Worm (Caenorhabditis elegans) whole organism, young adult: ENCODE results near the gene ZK899.1.

Source experiments
- B0019.2 ChIP-seq: fragments of 200-800 bp; sonication (Bioruptor generic); conservative IDR thresholded peaks from 2 replicates; pipeline ENCODE4 v1.3.6; 2022; ENCODE audit warnings: missing genetic modification reagents, missing genetic modification characterization, missing compliant biosample characterization
- B0261.1 ChIP-seq: sonication (generic microtip); optimal IDR thresholded peaks from 2 replicates; lab custom pipeline; 2016; ENCODE audit warnings: mild to moderate bottlenecking, missing genetic modification characterization, moderate library complexity, missing compliant biosample characterization
- D2030.7 ChIP-seq: fragments of 200-800 bp; sonication (Bioruptor generic); IDR thresholded peaks from 2 replicates; pipeline ENCODE4 v1.3.6; 2022; ENCODE audit warnings: missing genetic modification reagents, missing genetic modification characterization, missing compliant biosample characterization
- F23B12.7 ChIP-seq: sonication (generic microtip); optimal IDR thresholded peaks from 2 replicates; lab custom pipeline; 2017; ENCODE audit warnings: missing genetic modification characterization, mild to moderate bottlenecking, missing compliant biosample characterization, antibody characterized with exemption, moderate library complexity; ENCODE audit not compliant: insufficient read depth
- F37B4.10 ChIP-seq: fragments of 200-800 bp; sonication (Bioruptor generic); IDR thresholded peaks from 2 replicates; pipeline ENCODE4 v1.3.6; 2022; ENCODE audit warnings: missing genetic modification characterization, missing compliant biosample characterization
- T07F8.4 ChIP-seq: sonication (generic microtip); optimal IDR thresholded peaks from 2 replicates; lab custom pipeline; 2016; ENCODE audit warnings: mild to moderate bottlenecking, missing genetic modification characterization, moderate library complexity, missing compliant biosample characterization
- T26A5.8 ChIP-seq: sonication (generic microtip); optimal IDR thresholded peaks from 2 replicates; lab custom pipeline; 2016; ENCODE audit warnings: missing genetic modification characterization, missing compliant biosample characterization
- Y53G8AR.9 ChIP-seq: fragments of 200-800 bp; sonication (Bioruptor generic); conservative IDR thresholded peaks from 2 replicates; pipeline ENCODE4 v1.3.6; 2022; ENCODE audit warnings: missing genetic modification reagents, missing genetic modification characterization, missing compliant biosample characterization
- Y56A3A.18 ChIP-seq: fragments of 200-800 bp; sonication (Bioruptor generic); IDR thresholded peaks from 2 replicates; pipeline ENCODE4 v1.3.6; 2022; ENCODE audit warnings: missing genetic modification reagents, missing genetic modification characterization, missing compliant biosample characterization
- Y79H2A.3 ChIP-seq: fragments of 200-800 bp; sonication (Bioruptor generic); conservative IDR thresholded peaks from 2 replicates; pipeline ENCODE4 v1.3.6; 2022; ENCODE audit warnings: missing genetic modification reagents, missing genetic modification characterization, missing compliant biosample characterization
- ZK185.1 ChIP-seq: sonication (generic microtip); optimal IDR thresholded peaks from 2 replicates; lab custom pipeline; 2016; ENCODE audit warnings: mild to moderate bottlenecking, missing genetic modification characterization, missing compliant biosample characterization; ENCODE audit not compliant: poor library complexity, severe bottlenecking
- ama-1 ChIP-seq, 3 experiments: fragments of 150-350 bp in 1 of 3; sonication (generic microtip) in 2 of 3; optimal IDR thresholded peaks; 2 replicates each; lab custom pipeline; 2014 to 2018; ENCODE audit warnings: missing biosample characterization in 2 of 3, missing genetic modification characterization in 2 of 3, missing genetic modification reagents in 2 of 3
- aptf-2 ChIP-seq: fragments of 200-800 bp; sonication (Bioruptor generic); conservative IDR thresholded peaks from 2 replicates; pipeline ENCODE4 v1.3.6; 2022; ENCODE audit warnings: missing genetic modification reagents, missing genetic modification characterization, missing compliant biosample characterization
- atf-7 ChIP-seq: sonication (generic microtip); optimal IDR thresholded peaks from 2 replicates; lab custom pipeline; 2017; ENCODE audit warnings: mild to moderate bottlenecking, missing genetic modification characterization, missing compliant biosample characterization
- ceh-100 ChIP-seq: fragments of 200-800 bp; sonication (Bioruptor generic); IDR thresholded peaks from 2 replicates; pipeline ENCODE4 v1.3.6; 2022; ENCODE audit warnings: missing genetic modification reagents, missing genetic modification characterization, missing compliant biosample characterization
- dpl-1 ChIP-seq: fragments of 150-350 bp; optimal IDR thresholded peaks from 2 replicates; lab custom pipeline; 2014; ENCODE audit warnings: missing biosample characterization, missing genetic modification reagents, missing genetic modification characterization
- efl-1 ChIP-seq: fragments of 150-350 bp; optimal IDR thresholded peaks from 2 replicates; lab custom pipeline; 2014; ENCODE audit warnings: missing biosample characterization, missing genetic modification reagents, missing genetic modification characterization
- egl-44 ChIP-seq: fragments of 200-800 bp; sonication (Bioruptor generic); IDR thresholded peaks from 2 replicates; pipeline ENCODE4 v1.3.6; 2022; ENCODE audit warnings: missing genetic modification reagents, missing genetic modification characterization, missing compliant biosample characterization
- egrh-3 ChIP-seq: fragments of 200-800 bp; sonication (Bioruptor generic); IDR thresholded peaks from 2 replicates; pipeline ENCODE4 v1.3.6; 2022; ENCODE audit warnings: missing genetic modification reagents, missing genetic modification characterization, missing compliant biosample characterization
- ekl-4 ChIP-seq: fragments of 200-800 bp; sonication (Bioruptor generic); IDR thresholded peaks from 2 replicates; pipeline ENCODE4 v1.3.6; 2022; ENCODE audit warnings: missing genetic modification reagents, missing genetic modification characterization, missing compliant biosample characterization
- fkh-3 ChIP-seq: sonication (generic microtip); optimal IDR thresholded peaks from 2 replicates; lab custom pipeline; 2016; ENCODE audit warnings: mild to moderate bottlenecking, missing genetic modification characterization, missing compliant biosample characterization
- gei-17 ChIP-seq: fragments of 200-800 bp; sonication (Bioruptor generic); optimal IDR thresholded peaks from 2 replicates; lab custom pipeline; 2018; ENCODE audit warnings: mild to moderate bottlenecking, missing genetic modification characterization, missing compliant biosample characterization
- hmg-20 ChIP-seq: fragments of 200-800 bp; sonication (Bioruptor generic); IDR thresholded peaks from 2 replicates; pipeline ENCODE4 v1.3.6; 2022; ENCODE audit warnings: missing genetic modification reagents, missing genetic modification characterization, missing compliant biosample characterization
- hrde-1 ChIP-seq: sonication (generic microtip); optimal IDR thresholded peaks from 2 replicates; lab custom pipeline; 2016; ENCODE audit warnings: missing genetic modification characterization, mild to moderate bottlenecking, missing compliant biosample characterization, moderate library complexity, missing genotype, missing genetic modification reagents, borderline replicate concordance
- hsf-1 ChIP-seq: fragments of 200-800 bp; sonication (Bioruptor generic); IDR thresholded peaks from 2 replicates; pipeline ENCODE4 v1.3.6; 2022; ENCODE audit warnings: missing genetic modification reagents, missing genetic modification characterization, missing compliant biosample characterization
- let-607 ChIP-seq, 2 experiments: fragments of 200-800 bp in 1 of 2; sonication (Bioruptor generic) in 1 of 2; sonication (generic microtip) in 1 of 2; optimal IDR thresholded peaks; 2 replicates each; lab custom pipeline; 2016 to 2018; ENCODE audit warnings: mild to moderate bottlenecking in 2 of 2, missing compliant biosample characterization in 2 of 2, missing genetic modification characterization in 2 of 2, moderate library complexity in 2 of 2, missing genotype in 1 of 2
- lsy-27 ChIP-seq: sonication (generic microtip); optimal IDR thresholded peaks from 2 replicates; lab custom pipeline; 2017; ENCODE audit warnings: missing genetic modification characterization, mild to moderate bottlenecking, missing compliant biosample characterization, antibody characterized with exemption, missing genotype, borderline replicate concordance; ENCODE audit not compliant: insufficient read depth
- mes-4 ChIP-seq: sonication (generic microtip); optimal IDR thresholded peaks from 2 replicates; lab custom pipeline; 2016; ENCODE audit warnings: missing genotype, missing genetic modification characterization, missing compliant biosample characterization
- mxl-1 ChIP-seq: sonication (generic microtip); optimal IDR thresholded peaks from 2 replicates; lab custom pipeline; 2016; ENCODE audit warnings: missing genetic modification characterization, missing compliant biosample characterization
- nfya-1 ChIP-seq: sonication (generic microtip); optimal IDR thresholded peaks from 2 replicates; lab custom pipeline; 2017; ENCODE audit warnings: antibody characterized with exemption, missing compliant biosample characterization, missing genetic modification characterization, borderline replicate concordance; ENCODE audit not compliant: insufficient read depth
- nfya-2 ChIP-seq: fragments of 200-800 bp; sonication (Bioruptor generic); IDR thresholded peaks from 2 replicates; pipeline ENCODE4 v1.3.6; 2022; ENCODE audit warnings: missing genetic modification reagents, missing genetic modification characterization, missing compliant biosample characterization
- nhr-120 ChIP-seq: fragments of 200-800 bp; sonication (Bioruptor generic); IDR thresholded peaks from 2 replicates; pipeline ENCODE4 v1.3.6; 2022; ENCODE audit warnings: missing genetic modification characterization, missing compliant biosample characterization
- nhr-179 ChIP-seq: sonication (generic microtip); optimal IDR thresholded peaks from 2 replicates; lab custom pipeline; 2016; ENCODE audit warnings: mild to moderate bottlenecking, missing genetic modification characterization, missing compliant biosample characterization
- nhr-27 ChIP-seq: fragments of 200-800 bp; sonication (Bioruptor generic); optimal IDR thresholded peaks from 2 replicates; lab custom pipeline; 2018; ENCODE audit warnings: mild to moderate bottlenecking, missing genetic modification characterization, moderate library complexity, missing compliant biosample characterization
- pbrm-1 ChIP-seq: fragments of 200-800 bp; sonication (Bioruptor generic); IDR thresholded peaks from 2 replicates; pipeline ENCODE4 v1.3.6; 2022; ENCODE audit warnings: missing genetic modification reagents, missing genetic modification characterization, missing compliant biosample characterization
- repo-1 ChIP-seq: sonication (generic microtip); optimal IDR thresholded peaks from 2 replicates; lab custom pipeline; 2017; ENCODE audit warnings: mild to moderate bottlenecking, missing genetic modification characterization, missing compliant biosample characterization
- somi-1 ChIP-seq: fragments of 200-800 bp; sonication (Bioruptor generic); optimal IDR thresholded peaks from 2 replicates; lab custom pipeline; 2018; ENCODE audit warnings: mild to moderate bottlenecking, missing genetic modification characterization, missing compliant biosample characterization
- tbp1 ChIP-seq: fragments of 200-800 bp; sonication (Bioruptor generic); optimal IDR thresholded peaks from 2 replicates; lab custom pipeline; 2018; ENCODE audit warnings: mild to moderate bottlenecking, missing genetic modification characterization, missing compliant biosample characterization
- unc-130 ChIP-seq: sonication (generic microtip); optimal IDR thresholded peaks from 2 replicates; lab custom pipeline; 2016; ENCODE audit warnings: missing genetic modification reagents, missing genetic modification characterization, missing compliant biosample characterization
- unc-62 ChIP-seq: fragments of 150-350 bp; optimal IDR thresholded peaks from 2 replicates; lab custom pipeline; 2014; ENCODE audit warnings: missing biosample characterization, missing genetic modification reagents, missing genetic modification characterization
- xnd-1 ChIP-seq: sonication (generic microtip); optimal IDR thresholded peaks from 2 replicates; lab custom pipeline; 2016; ENCODE audit warnings: missing genotype, missing genetic modification reagents, missing genetic modification characterization, missing compliant biosample characterization
- ztf-26 ChIP-seq: sonication (generic microtip); optimal IDR thresholded peaks from 2 replicates; lab custom pipeline; 2017; ENCODE audit warnings: missing genetic modification characterization, missing compliant biosample characterization

Gene ZK899.1

DNA sequence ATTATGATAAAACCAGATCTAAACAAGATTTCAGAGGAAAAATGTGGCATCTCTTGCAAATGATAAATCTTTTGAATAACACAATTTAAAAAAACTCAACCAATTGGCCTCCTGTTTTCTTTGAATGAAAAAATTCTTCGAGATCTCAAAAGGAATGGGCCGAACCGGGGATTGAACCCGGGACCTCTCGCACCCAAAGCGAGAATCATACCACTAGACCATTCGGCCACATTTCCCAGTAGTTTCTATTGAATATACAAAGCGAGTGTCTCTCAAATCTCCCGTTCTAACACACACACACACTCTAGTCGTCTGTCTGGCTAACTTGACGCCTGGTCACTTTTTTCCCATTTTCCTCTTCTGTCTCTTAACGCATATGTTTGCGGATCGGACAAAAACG lies 21.1 kb downstream of the ZK899.1 start (continued):
- TF ChIP-seq ceh-100 (GFP tag; lab: Robert Waterston, UW) (peak; percentile 29; the same call in 1 of the 2 replicates), D2030.7 (GFP tag; lab: Robert Waterston, UW) (peak; percentile 70), ekl-4 (GFP tag; lab: Robert Waterston, UW) (no peak), somi-1 (GFP tag; lab: Kevin White, UChicago) (peak; percentile 62), nfya-2 (GFP tag; lab: Robert Waterston, UW) (no peak), pbrm-1 (GFP tag; lab: Robert Waterston, UW) (peak; percentile 91), T07F8.4 (tag; lab: Kevin White, UChicago) (peak; percentile 77), Y79H2A.3 (GFP tag; lab: Robert Waterston, UW) (no peak), egrh-3 (no peak), ztf-26 (tag; lab: Kevin White, UChicago) (peak; percentile 79), Y53G8AR.9 (GFP tag; lab: Robert Waterston, UW) (no peak), ama-1 (optimal IDR thresholded peaks at IDR 0.05; lab: Kevin White, UChicago) (no peak), ama-1 (GFP tag; optimal IDR thresholded peaks at IDR 0.05; lab: Kevin White, UChicago) (peak in 1 of 2 experiments; percentile 72), lsy-27 (tag; lab: Kevin White, UChicago) (no peak), dpl-1 (GFP tag; lab: Kevin White, UChicago) (no peak), nhr-120 (GFP tag; lab: Robert Waterston, UW) (no peak), nfya-1 (tag; lab: Kevin White, UChicago) (no peak), gei-17 (GFP tag; lab: Kevin White, UChicago) (peak; percentile 84), F37B4.10 (GFP tag; lab: Robert Waterston, UW) (no peak), nhr-179 (tag; lab: Kevin White, UChicago) (no peak), B0019.2 (GFP tag; lab: Robert Waterston, UW) (no peak), egl-44 (GFP tag; lab: Robert Waterston, UW) (peak; percentile 59; the same call in 1 of the 2 replicates), Y56A3A.18 (GFP tag; lab: Robert Waterston, UW) (peak; percentile 88), let-607 (tag; optimal IDR thresholded peaks at IDR 0.05; lab: Kevin White, UChicago) (peak; percentile 14 to 32), mxl-1 (tag; lab: Kevin White, UChicago) (peak; percentile 47), xnd-1 (tag; lab: Kevin White, UChicago) (no peak), F23B12.7 (tag; lab: Kevin White, UChicago) (peak; percentile 76), unc-130 (peak; percentile 19), atf-7 (tag; lab: Kevin White, UChicago) (peak; percentile 83), mes-4 (tag; lab: Kevin White, UChicago) (peak; percentile 80), ZK185.1 (tag; lab: Kevin White, UChicago) (peak; percentile 95), B0261.1 (peak; percentile 92), hsf-1 (GFP tag; lab: Robert Waterston, UW) (no peak), repo-1 (no peak)

DNA sequence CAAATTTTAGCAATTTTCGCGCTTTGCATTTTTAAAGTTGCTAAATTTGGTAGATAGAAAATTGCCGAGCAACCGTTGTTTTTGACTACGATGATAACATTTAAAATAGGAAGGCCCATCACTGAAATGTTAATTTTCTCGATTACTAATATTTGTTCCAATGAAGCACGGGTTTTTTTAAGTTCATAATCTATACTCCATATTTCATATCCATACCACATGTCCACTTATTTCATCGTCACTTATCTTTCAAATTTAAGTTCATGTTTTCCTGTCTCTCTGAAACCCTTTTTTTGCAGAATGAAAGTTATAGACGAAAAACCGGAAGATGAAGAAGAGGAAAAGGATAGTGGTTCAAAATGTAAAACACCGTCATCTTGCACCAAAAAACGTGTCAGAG lies 25.7 kb downstream of the ZK899.1 start, which contains the start of gene gap-2:
gap-2 (plus strand) TSS at position 301 of the 400 bp plus-strand sequence.
- no peak for TF ChIP-seq mxl-1 (tag; lab: Kevin White, UChicago)
- no peak for TF ChIP-seq fkh-3 (tag; lab: Kevin White, UChicago)
- TF ChIP-seq hmg-20: no peak
- TF ChIP-seq hrde-1 (tag; lab: Kevin White, UChicago): no peak
- no peak for TF ChIP-seq nhr-27 (tag; lab: Kevin White, UChicago)
- TF ChIP-seq mes-4 (tag; lab: Kevin White, UChicago): no peak
- TF ChIP-seq ama-1 (optimal IDR thresholded peaks at IDR 0.05; lab: Kevin White, UChicago): no peak
- no peak for TF ChIP-seq ama-1 (GFP tag; optimal IDR thresholded peaks at IDR 0.05; lab: Kevin White, UChicago)
- no peak for TF ChIP-seq T26A5.8
- TF ChIP-seq Y56A3A.18 (GFP tag; lab: Robert Waterston, UW): no peak
- TF ChIP-seq unc-62: no peak
- TF ChIP-seq aptf-2 (GFP tag; lab: Robert Waterston, UW): no peak
- TF ChIP-seq tbp1 (GFP tag; lab: Kevin White, UChicago): no peak
- no peak for TF ChIP-seq efl-1 (GFP tag; lab: Kevin White, UChicago)
- TF ChIP-seq nfya-1 (tag; lab: Kevin White, UChicago): no peak
